Fruit fly (Drosophila melanogaster) whole organism, prepupa: ENCODE data around the gene CG7724.

Experiments used
- Blimp-1 ChIP-seq: fragments of 200-800 bp; sonication (Bioruptor generic); optimal IDR thresholded peaks from 3 replicates; lab custom pipeline; 2017; ENCODE audit warnings: missing biosample characterization, missing genetic modification characterization, mild to moderate bottlenecking, moderate library complexity, missing genetic modification reagents
- CG10631 ChIP-seq: fragments of 200-800 bp; sonication (Bioruptor generic); optimal IDR thresholded peaks from 2 replicates; lab custom pipeline; 2016; ENCODE audit warnings: missing biosample characterization, missing genetic modification characterization
- CG10669 ChIP-seq: fragments of 200-800 bp; sonication (Bioruptor generic); optimal IDR thresholded peaks from 3 replicates; lab custom pipeline; 2018; ENCODE audit warnings: missing biosample characterization, mild to moderate bottlenecking, missing genetic modification characterization, moderate library complexity
- CG11762 ChIP-seq: fragments of 200-800 bp; sonication (Bioruptor generic); optimal IDR thresholded peaks from 3 replicates; lab custom pipeline; 2016; ENCODE audit warnings: missing biosample characterization, missing genetic modification characterization; ENCODE audit not compliant: insufficient read depth
- CG1621 ChIP-seq: fragments of 200-800 bp; sonication (Bioruptor generic); optimal IDR thresholded peaks from 3 replicates; lab custom pipeline; 2018; ENCODE audit warnings: missing biosample characterization, mild to moderate bottlenecking, missing genetic modification characterization
- CG16779 ChIP-seq: fragments of 200-800 bp; sonication (Bioruptor generic); optimal IDR thresholded peaks from 3 replicates; lab custom pipeline; 2017; ENCODE audit warnings: missing biosample characterization, mild to moderate bottlenecking, missing genetic modification characterization
- CG3032 ChIP-seq: fragments of 200-800 bp; optimal IDR thresholded peaks from 2 replicates; lab custom pipeline; 2019; ENCODE audit warnings: missing biosample characterization, mild to moderate bottlenecking, missing genetic modification characterization, moderate library complexity
- CG32006 ChIP-seq: fragments of 200-800 bp; sonication (Bioruptor generic); optimal IDR thresholded peaks from 3 replicates; lab custom pipeline; 2017; ENCODE audit warnings: missing biosample characterization, mild to moderate bottlenecking, missing genetic modification characterization
- CG34406 ChIP-seq: fragments of 200-800 bp; sonication (Bioruptor generic); optimal IDR thresholded peaks from 3 replicates; lab custom pipeline; 2016; ENCODE audit warnings: missing biosample characterization, missing genetic modification characterization
- CG3919 ChIP-seq: fragments of 200-800 bp; sonication (Bioruptor generic); optimal IDR thresholded peaks from 3 replicates; lab custom pipeline; 2016; ENCODE audit warnings: missing biosample characterization, missing genetic modification characterization
- CG6276 ChIP-seq: fragments of 200-800 bp; sonication (Bioruptor generic); optimal IDR thresholded peaks from 2 replicates; lab custom pipeline; 2017; ENCODE audit warnings: missing biosample characterization, mild to moderate bottlenecking, missing genetic modification characterization
- CG6854 ChIP-seq: fragments of 200-800 bp; sonication (Bioruptor generic); optimal IDR thresholded peaks from 2 replicates; lab custom pipeline; 2017; ENCODE audit warnings: missing biosample characterization, mild to moderate bottlenecking, missing genetic modification characterization
- CG7368 ChIP-seq: fragments of 200-800 bp; sonication (Bioruptor generic); optimal IDR thresholded peaks from 3 replicates; lab custom pipeline; 2016; ENCODE audit warnings: missing biosample characterization, missing genetic modification characterization
- CG8319 ChIP-seq: fragments of 200-800 bp; sonication (Bioruptor generic); optimal IDR thresholded peaks from 3 replicates; lab custom pipeline; 2016; ENCODE audit warnings: missing biosample characterization, missing genetic modification characterization
- CG8632 ChIP-seq: fragments of 200-800 bp; sonication (Bioruptor generic); optimal IDR thresholded peaks from 3 replicates; lab custom pipeline; 2016; ENCODE audit warnings: missing biosample characterization, missing genetic modification characterization
- CG9139 ChIP-seq: fragments of 200-800 bp; sonication (Bioruptor generic); optimal IDR thresholded peaks from 3 replicates; lab custom pipeline; 2017; ENCODE audit warnings: missing biosample characterization, mild to moderate bottlenecking, missing genetic modification characterization
- Eip75B ChIP-seq: fragments of 200-800 bp; sonication (Bioruptor generic); optimal IDR thresholded peaks from 3 replicates; lab custom pipeline; 2016; ENCODE audit warnings: missing biosample characterization, missing genetic modification characterization
- Eip78C ChIP-seq: fragments of 200-800 bp; sonication (Bioruptor generic); peaks from one replicate; lab custom pipeline; 2016; ENCODE audit warnings: missing biosample characterization, missing genetic modification characterization
- Ets21C ChIP-seq: fragments of 200-800 bp; sonication (Bioruptor generic); optimal IDR thresholded peaks from 3 replicates; lab custom pipeline; 2016; ENCODE audit warnings: missing biosample characterization, missing genetic modification characterization
- Ets96B ChIP-seq: fragments of 200-800 bp; optimal IDR thresholded peaks from 2 replicates; lab custom pipeline; 2019; ENCODE audit warnings: missing biosample characterization, mild to moderate bottlenecking, missing genetic modification characterization, moderate library complexity
- Gug ChIP-seq: fragments of 200-800 bp; sonication (Bioruptor generic); IDR thresholded peaks from 2 replicates; pipeline ENCODE4 v1.3.6; 2022; ENCODE audit warnings: missing biosample characterization, missing genetic modification characterization
- Hr38 ChIP-seq: sonication (Bioruptor generic); optimal IDR thresholded peaks from 2 replicates; lab custom pipeline; 2016; ENCODE audit warnings: missing biosample characterization, missing genetic modification characterization
- Lpt ChIP-seq: fragments of 200-800 bp; sonication (Bioruptor generic); optimal IDR thresholded peaks from 3 replicates; lab custom pipeline; 2016; ENCODE audit warnings: missing biosample characterization, missing genetic modification characterization
- Met ChIP-seq: fragments of 200-800 bp; sonication (Bioruptor generic); optimal IDR thresholded peaks from 3 replicates; lab custom pipeline; 2016; ENCODE audit warnings: missing biosample characterization, missing genetic modification characterization
- Sox102F ChIP-seq: fragments of 200-800 bp; sonication (Bioruptor generic); optimal IDR thresholded peaks from 2 replicates; lab custom pipeline; 2016; ENCODE audit warnings: missing biosample characterization, mild to moderate bottlenecking, missing genetic modification characterization
- Sox14 ChIP-seq: fragments of 200-800 bp; sonication (Bioruptor generic); optimal IDR thresholded peaks from 3 replicates; lab custom pipeline; 2016; ENCODE audit warnings: missing biosample characterization, missing genetic modification characterization
- achi ChIP-seq: fragments of 200-800 bp; sonication (Bioruptor generic); optimal IDR thresholded peaks from 3 replicates; lab custom pipeline; 2016; ENCODE audit warnings: missing biosample characterization, missing genetic modification characterization
- acj6 ChIP-seq: fragments of 200-800 bp; sonication (Bioruptor generic); optimal IDR thresholded peaks from 3 replicates; lab custom pipeline; 2016; ENCODE audit warnings: missing biosample characterization, missing genetic modification characterization
- cyc ChIP-seq: fragments of 200-800 bp; sonication (Bioruptor generic); optimal IDR thresholded peaks from 3 replicates; lab custom pipeline; 2016; ENCODE audit warnings: missing biosample characterization, missing genetic modification characterization
- eg ChIP-seq: fragments of 200-800 bp; sonication (Bioruptor generic); IDR thresholded peaks from 3 replicates; pipeline ENCODE4 v1.3.6; 2022; ENCODE audit warnings: missing biosample characterization, missing genetic modification characterization
- esn ChIP-seq: fragments of 200-800 bp; sonication (Bioruptor generic); optimal IDR thresholded peaks from 2 replicates; lab custom pipeline; 2016; ENCODE audit warnings: missing biosample characterization, mild to moderate bottlenecking, missing genetic modification characterization, moderate library complexity
- fd59A ChIP-seq: fragments of 200-800 bp; sonication (Bioruptor generic); optimal IDR thresholded peaks from 2 replicates; lab custom pipeline; 2017; ENCODE audit warnings: missing biosample characterization, mild to moderate bottlenecking, missing genetic modification characterization, missing genetic modification reagents
- lz ChIP-seq: fragments of 200-800 bp; sonication (Bioruptor generic); optimal IDR thresholded peaks from 3 replicates; lab custom pipeline; 2016; ENCODE audit warnings: missing biosample characterization, missing genetic modification characterization
- net ChIP-seq: fragments of 200-800 bp; sonication (Bioruptor generic); optimal IDR thresholded peaks from 3 replicates; lab custom pipeline; 2016; ENCODE audit warnings: missing biosample characterization, missing genetic modification characterization
- pdm3 ChIP-seq: fragments of 200-800 bp; sonication (Bioruptor generic); optimal IDR thresholded peaks from 3 replicates; lab custom pipeline; 2016; ENCODE audit warnings: missing biosample characterization, missing genetic modification characterization
- vri ChIP-seq: fragments of 200-800 bp; sonication (Bioruptor generic); optimal IDR thresholded peaks from 3 replicates; lab custom pipeline; 2016; ENCODE audit warnings: missing biosample characterization, mild to moderate bottlenecking, missing genetic modification characterization

CG7724 gene

dm6 chr3L:17016576-17016917 is 38.9 kb upstream of the CG7724 start:
- no peak for TF ChIP-seq Sox102F
- TF ChIP-seq acj6 (GFP tag; lab: Kevin White, UChicago): no peak
- TF ChIP-seq Hr38 (GFP tag; lab: Kevin White, UChicago): no peak
- no peak for TF ChIP-seq CG3919 (GFP tag; lab: Kevin White, UChicago)
- no peak for TF ChIP-seq pdm3
- TF ChIP-seq Met: no peak
- no peak for TF ChIP-seq Blimp-1 (GFP tag; lab: Kevin White, UChicago)
- no peak for TF ChIP-seq Eip75B
- no peak for TF ChIP-seq CG1621 (tag; lab: Kevin White, UChicago)
- TF ChIP-seq net: no peak

dm6 chr3L:17022756-17023155 is 32.7 kb upstream of the CG7724 start, which contains the start of gene CG6652:
TSS of gene CG6652 (minus strand) at chr3L:17022856.
- TF ChIP-seq CG9139 (GFP tag; lab: Kevin White, UChicago) (no peak), CG8319 (no peak), fd59A (GFP tag; lab: Kevin White, UChicago) (no peak), CG3919 (GFP tag; lab: Kevin White, UChicago) (no peak), CG16779 (no peak), Ets21C (GFP tag; lab: Kevin White, UChicago) (no peak), achi (no peak), vri (GFP tag; lab: Kevin White, UChicago) (no peak), Gug (GFP tag; lab: Robert Waterston, UW) (no peak), cyc (GFP tag; lab: Kevin White, UChicago) (no peak), CG6854 (no peak), Eip78C (GFP tag; lab: Kevin White, UChicago) (no peak), CG8632 (GFP tag; lab: Kevin White, UChicago) (no peak)

- TF ChIP-seq CG34406 (GFP tag; lab: Kevin White, UChicago): no peak
- no peak for TF ChIP-seq net
- no peak for TF ChIP-seq CG10631
- no peak for TF ChIP-seq Lpt (GFP tag; lab: Kevin White, UChicago)
- no peak for TF ChIP-seq esn
- TF ChIP-seq acj6 (GFP tag; lab: Kevin White, UChicago): no peak
- TF ChIP-seq CG10669 (GFP tag; lab: Kevin White, UChicago): no peak
- TF ChIP-seq CG6276 (GFP tag; lab: Kevin White, UChicago): no peak
- TF ChIP-seq Ets96B (tag; lab: Kevin White, UChicago): no peak
- no peak for TF ChIP-seq CG8319
- no peak for TF ChIP-seq Ets21C (GFP tag; lab: Kevin White, UChicago)
- no peak for TF ChIP-seq Eip75B
- TF ChIP-seq eg: no peak
- no peak for TF ChIP-seq lz (GFP tag; lab: Kevin White, UChicago)
Observed at dm6 chr3L:17023641-17024040, 31.8 kb upstream of the CG7724 start, which contains the start of gene a10. TSS of gene a10 (minus strand) at chr3L:17023741.

- TF ChIP-seq CG32006 (no peak), CG11762 (GFP tag; lab: Kevin White, UChicago) (no peak), achi (no peak), Sox14 (GFP tag; lab: Kevin White, UChicago) (no peak), Ets96B (tag; lab: Kevin White, UChicago) (no peak), CG7368 (GFP tag; lab: Kevin White, UChicago) (no peak), CG9139 (GFP tag; lab: Kevin White, UChicago) (no peak), CG16779 (no peak), CG3032 (tag; lab: Kevin White, UChicago) (no peak)
- TF ChIP-seq, all 60 proteins: peak for 0
Observed at dm6 chr3L:17024095-17024639, 31.2 kb upstream of the CG7724 start, which contains the start of gene Fit2. TSS of gene Fit2 (plus strand) at chr3L:17024328.
